Fruit fly (Drosophila melanogaster) Kc167 (cell line): ENCODE measurements around the gene Actbeta.
A peak's percentile ranks its signal among the peaks of the same experiment; 100 is the strongest.

ENCODE experiments used
- Myc ChIP-seq: fragments of >200 bp; optimal IDR thresholded peaks from 2 replicates; lab custom pipeline; 2017; ENCODE audit warnings: missing external identifiers
- Sin3A ChIP-seq: fragments of >200 bp; optimal IDR thresholded peaks from 2 replicates; lab custom pipeline; 2018; ENCODE audit warnings: missing external identifiers
- h ChIP-seq: fragments of >200 bp; optimal IDR thresholded peaks from 3 replicates; lab custom pipeline; 2018; ENCODE audit warnings: missing external identifiers
- insv ChIP-seq: fragments of >200 bp; optimal IDR thresholded peaks from 3 replicates; lab custom pipeline; 2018; ENCODE audit warnings: missing external identifiers
- psq ChIP-seq: fragments of >200 bp; optimal IDR thresholded peaks from 2 replicates; lab custom pipeline; 2017; ENCODE audit warnings: missing external identifiers
- ttk ChIP-seq: sonication (Bioruptor generic); optimal IDR thresholded peaks from 2 replicates; lab custom pipeline; 2017; ENCODE audit warnings: missing external identifiers

Gene Actbeta

dm6 chr4:1050422-1050821 lies 34.2 kb downstream of the Actbeta start:
- TF ChIP-seq Myc (lab: Kevin White, UChicago) (no peak), insv (lab: Kevin White, UChicago) (no peak), psq (lab: Kevin White, UChicago) (no peak), ttk (lab: Kevin White, UChicago) (no peak), Sin3A (no peak), h (no peak)

- TF ChIP-seq Sin3A, result no peak
- peak; percentile 35 for TF ChIP-seq ttk (lab: Kevin White, UChicago)
Observed at dm6 chr4:1032610-1033297, 51.8 kb downstream of the Actbeta start.

- TF ChIP-seq Myc (lab: Kevin White, UChicago) (no peak), h (no peak), Sin3A (no peak), insv (lab: Kevin White, UChicago) (no peak), ttk (lab: Kevin White, UChicago) (no peak), psq (lab: Kevin White, UChicago) (no peak)
Observed at dm6 chr4:1031687-1032140, 52.9 kb downstream of the Actbeta start, which contains the start of gene CG11076. Gene CG11076 (minus strand): TSS chr4:1031757.

dm6 chr4:1031137-1031536 lies 53.5 kb downstream of the Actbeta start, which contains the start of gene ATPsynbeta:
Gene ATPsynbeta (plus strand): TSS chr4:1031484.
- TF ChIP-seq Myc (lab: Kevin White, UChicago) (no peak), Sin3A (no peak), h (no peak), ttk (lab: Kevin White, UChicago) (no peak), psq (lab: Kevin White, UChicago) (no peak), insv (lab: Kevin White, UChicago) (no peak)

- TF ChIP-seq Sin3A (no peak), insv (lab: Kevin White, UChicago) (no peak), Myc (lab: Kevin White, UChicago) (no peak), psq (lab: Kevin White, UChicago) (no peak)
Observed at dm6 chr4:1030692-1031110, 53.9 kb downstream of the Actbeta start.

dm6 chr4:1029198-1029795 lies 55.3 kb downstream of the Actbeta start, which contains the start of gene Mpv17:
Gene Mpv17 (minus strand): TSS chr4:1029361.
- TF ChIP-seq insv (lab: Kevin White, UChicago) (no peak), Sin3A (no peak), h (no peak), ttk (lab: Kevin White, UChicago) (no peak), Myc (lab: Kevin White, UChicago) (no peak), psq (lab: Kevin White, UChicago) (no peak)
